Worm (Caenorhabditis elegans) whole organism, midembryonic: ENCODE data around the gene C45G9.2.

Experiments
- T22C8.4 ChIP-seq: fragments of 200-800 bp; sonication (Bioruptor generic); IDR thresholded peaks from 2 replicates; pipeline ENCODE4 v1.3.6; 2022; ENCODE audit warnings: missing genetic modification characterization, missing compliant biosample characterization
- cog-1 ChIP-seq: sonication (generic microtip); optimal IDR thresholded peaks from 2 replicates; lab custom pipeline; 2016; ENCODE audit warnings: missing genetic modification characterization, missing compliant biosample characterization
- flt-1 ChIP-seq: fragments of 200-800 bp; sonication (Bioruptor generic); IDR thresholded peaks from 2 replicates; pipeline ENCODE4 v1.3.6; 2022; ENCODE audit warnings: missing genetic modification characterization, missing compliant biosample characterization
- klf-2 ChIP-seq: fragments of 200-800 bp; sonication (Bioruptor generic); conservative IDR thresholded peaks from 2 replicates; pipeline ENCODE4 v1.3.6; 2022; ENCODE audit warnings: missing genetic modification reagents, missing genetic modification characterization, missing compliant biosample characterization
- med-1 ChIP-seq: sonication (generic microtip); optimal IDR thresholded peaks from 2 replicates; lab custom pipeline; 2017; ENCODE audit warnings: missing genetic modification characterization, mild to moderate bottlenecking, missing compliant biosample characterization, antibody characterized with exemption, missing genetic modification reagents; ENCODE audit not compliant: insufficient read depth
- ref-1 ChIP-seq: fragments of 200-800 bp; sonication (Bioruptor generic); conservative IDR thresholded peaks from 2 replicates; pipeline ENCODE4 v1.3.6; 2022; ENCODE audit warnings: missing genetic modification reagents, missing genetic modification characterization, missing compliant biosample characterization
- tab-1 ChIP-seq: fragments of 200-800 bp; sonication (Bioruptor generic); IDR thresholded peaks from 2 replicates; pipeline ENCODE4 v1.3.6; 2022; ENCODE audit warnings: missing genetic modification characterization, missing compliant biosample characterization
- ztf-23 ChIP-seq: fragments of 200-800 bp; sonication (Bioruptor generic); IDR thresholded peaks from 2 replicates; pipeline ENCODE4 v1.3.6; 2022; ENCODE audit warnings: missing genetic modification reagents, missing genetic modification characterization, missing compliant biosample characterization
- ztf-29 ChIP-seq: fragments of 200-800 bp; sonication (Bioruptor generic); IDR thresholded peaks from 2 replicates; pipeline ENCODE4 v1.3.6; 2022; ENCODE audit warnings: missing genetic modification reagents, missing genetic modification characterization, missing compliant biosample characterization

The C45G9.2 gene

DNA sequence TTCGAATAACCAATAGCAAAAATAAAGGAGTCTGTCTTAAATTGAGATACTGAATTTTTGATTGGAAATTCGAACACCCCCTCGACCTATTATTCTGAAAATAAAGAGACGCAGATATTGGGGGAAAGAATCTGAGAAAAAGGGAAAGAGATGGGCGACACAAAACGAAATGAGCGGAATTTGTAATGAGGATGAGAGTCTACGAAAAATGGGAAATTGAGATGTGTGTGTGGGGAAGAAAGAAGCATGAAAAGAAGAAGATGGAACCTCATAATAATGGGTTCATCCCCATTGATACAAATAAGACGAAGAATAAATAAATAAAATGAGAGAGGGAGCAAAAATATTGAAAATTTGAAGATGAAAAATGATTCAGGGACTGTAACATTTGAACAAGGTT is 16.7 kb downstream of the C45G9.2 start, which contains the start of gene cah-1:
TSS of gene cah-1 (minus strand) at position 101 of the 400 bp plus-strand sequence.
- TF ChIP-seq ztf-29 (GFP tag; lab: Robert Waterston, UW) = no peak
- TF ChIP-seq ref-1 = no peak
- TF ChIP-seq cog-1 (tag; lab: Kevin White, UChicago) = no peak
- TF ChIP-seq flt-1 (GFP tag; lab: Robert Waterston, UW) = no peak
- TF ChIP-seq T22C8.4 (GFP tag; lab: Robert Waterston, UW) = no peak
- TF ChIP-seq klf-2 (GFP tag; lab: Robert Waterston, UW) = no peak
- TF ChIP-seq ztf-23 (GFP tag; lab: Robert Waterston, UW) = no peak
- no peak for TF ChIP-seq tab-1 (GFP tag; lab: Robert Waterston, UW)
- no peak for TF ChIP-seq med-1

DNA sequence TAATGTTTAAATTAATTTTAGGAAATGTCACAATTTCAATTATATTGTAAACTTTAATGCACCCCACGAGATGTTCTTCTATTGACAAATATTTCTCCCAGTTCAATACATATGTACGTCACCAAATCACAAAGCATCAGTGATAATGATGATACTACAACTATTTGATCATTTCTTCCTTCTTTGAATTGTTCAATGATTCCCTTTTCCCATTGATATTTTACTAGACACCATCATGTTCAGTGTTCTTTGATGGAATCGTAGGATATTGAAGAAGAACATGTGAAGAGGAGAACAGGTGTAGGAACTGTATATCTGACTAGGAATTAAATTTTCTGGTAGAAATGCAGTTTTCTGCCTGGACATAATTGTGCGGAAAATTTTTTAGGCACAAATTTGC is 20.6 kb downstream of the C45G9.2 start:
- TF ChIP-seq flt-1 (GFP tag; lab: Robert Waterston, UW) (no peak), ztf-29 (GFP tag; lab: Robert Waterston, UW) (no peak), cog-1 (tag; lab: Kevin White, UChicago) (no peak), med-1 (no peak), ref-1 (no peak), klf-2 (GFP tag; lab: Robert Waterston, UW) (no peak), tab-1 (GFP tag; lab: Robert Waterston, UW) (no peak), ztf-23 (GFP tag; lab: Robert Waterston, UW) (no peak), T22C8.4 (GFP tag; lab: Robert Waterston, UW) (no peak)

DNA sequence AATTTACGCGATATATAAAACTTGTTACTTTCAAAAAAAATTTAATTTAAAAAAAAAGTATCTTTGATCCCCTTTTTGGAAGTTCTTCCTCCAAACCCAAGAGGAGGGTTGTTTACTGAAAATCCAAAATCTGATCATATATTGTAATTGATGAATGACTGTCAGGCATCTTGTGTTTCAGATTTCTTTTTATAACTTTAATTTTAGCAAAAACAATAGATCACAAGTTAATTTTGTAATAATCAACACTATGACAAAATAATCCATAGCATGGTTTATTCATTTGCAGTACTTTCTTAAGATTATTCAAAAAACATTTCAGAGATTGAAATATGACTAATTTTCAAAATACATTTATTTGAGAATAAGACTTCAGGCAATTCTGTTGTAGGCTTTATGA is 23.5 kb downstream of the C45G9.2 start:
- TF ChIP-seq cog-1 (tag; lab: Kevin White, UChicago) = no peak
- TF ChIP-seq tab-1 (GFP tag; lab: Robert Waterston, UW) = no peak
- no peak for TF ChIP-seq T22C8.4 (GFP tag; lab: Robert Waterston, UW)
- TF ChIP-seq med-1 = no peak
- TF ChIP-seq klf-2 (GFP tag; lab: Robert Waterston, UW) = no peak

DNA sequence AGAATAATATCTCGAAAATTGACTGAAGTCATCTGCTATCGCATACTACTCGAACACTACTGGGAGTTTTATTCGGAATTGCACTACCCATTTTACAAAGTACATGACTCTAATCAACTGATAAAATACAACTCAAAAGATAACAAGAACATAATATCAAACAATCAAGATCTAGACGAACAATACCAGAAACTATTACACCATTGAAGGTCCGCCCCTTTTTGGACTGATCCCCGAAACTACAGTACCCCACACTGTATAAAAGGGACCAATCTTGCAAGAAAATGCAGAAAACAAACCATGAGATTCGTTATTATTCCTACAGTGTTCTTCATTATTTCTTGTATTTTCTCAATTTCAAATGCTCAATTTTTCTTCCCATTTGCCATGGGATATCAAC is 25.6 kb downstream of the C45G9.2 start, which contains the start of gene F54D8.10:
TSS of gene F54D8.10 (plus strand) at position 301 of the 400 bp plus-strand sequence.
- no peak for TF ChIP-seq flt-1 (GFP tag; lab: Robert Waterston, UW)
- no peak for TF ChIP-seq ztf-23 (GFP tag; lab: Robert Waterston, UW)
- TF ChIP-seq med-1 = no peak
- TF ChIP-seq T22C8.4 (GFP tag; lab: Robert Waterston, UW) = no peak
- no peak for TF ChIP-seq klf-2 (GFP tag; lab: Robert Waterston, UW)
- TF ChIP-seq ref-1 = no peak
- TF ChIP-seq tab-1 (GFP tag; lab: Robert Waterston, UW) = no peak
- TF ChIP-seq ztf-29 (GFP tag; lab: Robert Waterston, UW) = no peak
- TF ChIP-seq cog-1 (tag; lab: Kevin White, UChicago) = no peak

DNA sequence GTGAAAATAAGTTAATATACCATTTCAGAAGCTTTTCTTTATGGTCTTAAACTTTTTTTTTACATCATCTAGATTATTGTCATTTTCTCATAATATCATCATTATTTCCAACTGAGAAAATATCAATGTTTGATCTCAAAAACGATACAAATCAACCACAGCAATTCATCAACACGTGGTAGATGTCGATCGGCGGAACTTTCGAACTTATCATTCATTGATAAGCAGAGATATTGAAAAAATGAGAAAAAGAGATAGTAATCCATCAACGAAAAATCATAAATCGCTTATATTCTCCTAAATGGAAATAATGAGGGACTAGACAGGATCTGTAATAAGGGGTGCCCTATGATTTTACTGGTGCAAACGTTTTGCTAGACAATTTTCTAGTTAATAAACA is 27.9 kb downstream of the C45G9.2 start:
- TF ChIP-seq klf-2 (GFP tag; lab: Robert Waterston, UW) (no peak), ref-1 (no peak), ztf-23 (GFP tag; lab: Robert Waterston, UW) (no peak)

DNA sequence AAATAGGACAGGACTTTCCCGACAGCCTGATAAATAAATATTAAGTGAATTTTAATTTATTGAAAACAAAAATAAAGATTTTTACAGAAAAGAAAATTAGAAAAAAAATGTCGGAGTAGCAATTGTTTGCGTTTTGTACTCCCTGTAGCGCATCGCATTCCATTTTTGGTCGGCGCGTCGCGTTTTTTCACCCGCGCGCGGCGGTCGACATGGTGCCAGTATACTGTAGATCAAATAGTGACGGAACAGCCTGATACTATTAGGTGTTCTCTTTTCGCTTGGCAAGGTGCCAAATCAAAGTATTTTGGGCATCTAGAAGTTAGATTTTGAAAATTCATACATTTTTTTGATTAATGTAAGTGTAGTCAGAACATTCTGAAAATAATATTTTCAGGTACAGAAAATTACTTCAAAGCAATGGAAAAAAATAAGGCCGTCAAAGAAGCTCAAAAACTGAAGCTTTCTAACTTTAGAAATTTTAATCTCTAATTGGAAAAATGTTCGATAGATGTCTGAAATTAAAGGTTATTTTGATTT is 29.9 kb downstream of the C45G9.2 start:
- TF ChIP-seq ref-1 (no peak), ztf-23 (GFP tag; lab: Robert Waterston, UW) (no peak), tab-1 (GFP tag; lab: Robert Waterston, UW) (no peak), T22C8.4 (GFP tag; lab: Robert Waterston, UW) (no peak), flt-1 (GFP tag; lab: Robert Waterston, UW) (no peak), klf-2 (GFP tag; lab: Robert Waterston, UW) (no peak)

DNA sequence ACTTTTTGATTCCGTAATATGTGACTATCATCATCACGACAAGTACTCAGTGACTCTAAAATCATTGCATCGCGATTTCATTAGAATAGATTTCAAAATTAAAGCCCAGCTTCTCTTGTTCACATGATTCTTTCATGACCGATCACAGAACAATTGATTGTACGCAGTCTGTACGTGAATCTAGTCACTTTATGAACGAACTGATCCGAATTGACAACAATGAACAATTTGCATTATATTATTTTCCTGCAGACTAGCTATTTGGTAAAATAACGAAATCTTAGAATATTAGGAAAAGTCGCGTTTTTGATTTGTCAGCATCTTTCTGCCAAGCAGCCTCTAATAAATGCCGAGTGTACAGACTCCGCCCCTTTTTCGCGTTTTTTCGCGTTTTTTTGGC is 30.6 kb downstream of the C45G9.2 start:
- no peak for TF ChIP-seq tab-1 (GFP tag; lab: Robert Waterston, UW)
- no peak for TF ChIP-seq T22C8.4 (GFP tag; lab: Robert Waterston, UW)
- no peak for TF ChIP-seq ztf-29 (GFP tag; lab: Robert Waterston, UW)
- TF ChIP-seq cog-1 (tag; lab: Kevin White, UChicago) = no peak
- TF ChIP-seq klf-2 (GFP tag; lab: Robert Waterston, UW) = no peak
- TF ChIP-seq flt-1 (GFP tag; lab: Robert Waterston, UW) = no peak
- TF ChIP-seq ztf-23 (GFP tag; lab: Robert Waterston, UW) = no peak
- TF ChIP-seq med-1 = no peak
- no peak for TF ChIP-seq ref-1

DNA sequence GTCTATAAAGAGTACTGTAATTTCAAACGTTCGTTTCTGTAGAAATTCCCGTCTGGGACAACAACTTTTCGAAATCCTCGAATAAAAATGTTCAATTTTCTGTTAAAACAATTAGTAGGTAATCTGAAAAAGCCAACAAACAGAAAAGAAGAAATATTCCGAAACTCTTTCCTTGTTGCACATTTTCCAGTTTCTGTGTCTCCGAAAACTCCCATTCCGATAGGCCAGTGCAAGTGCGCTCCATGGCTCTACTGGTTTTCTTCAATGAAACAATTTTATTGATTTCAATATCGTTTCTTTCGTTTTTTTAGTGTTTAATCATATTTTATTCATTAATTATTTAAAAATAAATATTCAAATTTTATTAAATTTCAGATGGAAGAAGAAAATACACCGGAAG is 33.8 kb downstream of the C45G9.2 start, which contains the start of gene F54D8.6:
TSS of gene F54D8.6 (plus strand) at position 370 of the 400 bp plus-strand sequence.
- TF ChIP-seq ref-1 = no peak
- no peak for TF ChIP-seq cog-1 (tag; lab: Kevin White, UChicago)
- no peak for TF ChIP-seq ztf-23 (GFP tag; lab: Robert Waterston, UW)
- no peak for TF ChIP-seq med-1
- TF ChIP-seq tab-1 (GFP tag; lab: Robert Waterston, UW) = no peak
- TF ChIP-seq klf-2 (GFP tag; lab: Robert Waterston, UW) = no peak
- no peak for TF ChIP-seq ztf-29 (GFP tag; lab: Robert Waterston, UW)
- no peak for TF ChIP-seq flt-1 (GFP tag; lab: Robert Waterston, UW)
- no peak for TF ChIP-seq T22C8.4 (GFP tag; lab: Robert Waterston, UW)

DNA sequence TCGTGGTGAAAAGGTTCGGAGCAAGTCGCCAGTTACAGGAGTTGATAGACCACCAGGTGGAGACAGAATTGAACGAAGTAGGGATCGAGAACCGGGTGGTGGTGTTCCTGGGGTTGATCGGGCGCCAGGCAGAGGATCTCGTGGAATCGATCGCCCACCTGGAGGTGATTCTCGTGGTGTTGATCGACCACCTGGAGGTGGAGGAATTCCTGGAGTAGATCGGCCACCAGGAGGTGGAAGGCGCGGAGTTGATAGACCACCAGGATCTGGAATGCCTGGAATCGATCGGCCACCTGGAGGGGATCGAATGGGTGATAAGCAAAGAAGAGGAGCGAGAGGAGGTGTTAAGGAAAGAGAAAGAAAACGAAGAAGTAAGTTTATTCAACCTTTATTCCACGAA is 36.6 kb downstream of the C45G9.2 start:
- TF ChIP-seq ztf-29 (GFP tag; lab: Robert Waterston, UW) (no peak), T22C8.4 (GFP tag; lab: Robert Waterston, UW) (no peak), flt-1 (GFP tag; lab: Robert Waterston, UW) (no peak), tab-1 (GFP tag; lab: Robert Waterston, UW) (no peak), ref-1 (no peak), cog-1 (tag; lab: Kevin White, UChicago) (no peak), med-1 (no peak), klf-2 (GFP tag; lab: Robert Waterston, UW) (no peak), ztf-23 (GFP tag; lab: Robert Waterston, UW) (no peak)
